Worm (Caenorhabditis elegans) whole organism, L1 larva: ENCODE results near the gene clec-233.

Experiments used
- Y116A8C.19 ChIP-seq: sonication (generic microtip); optimal IDR thresholded peaks from 2 replicates; lab custom pipeline; 2016; ENCODE audit warnings: missing compliant biosample characterization, missing genetic modification characterization, borderline replicate concordance
- aly-2 ChIP-seq: fragments of 150-350 bp; optimal IDR thresholded peaks from 2 replicates; lab custom pipeline; 2014; ENCODE audit warnings: missing biosample characterization, missing genetic modification characterization
- ceh-88 ChIP-seq: fragments of 200-800 bp; sonication (Bioruptor generic); IDR thresholded peaks from 2 replicates; pipeline ENCODE4 v1.3.6; 2022; ENCODE audit warnings: missing genetic modification characterization, missing compliant biosample characterization
- lin-15B ChIP-seq: fragments of 150-350 bp; sonication (generic microtip); optimal IDR thresholded peaks from 3 replicates; lab custom pipeline; 2014; ENCODE audit warnings: missing biosample characterization, missing genetic modification characterization
- lsy-2 ChIP-seq, 2 experiments: fragments of 150-350 bp; optimal IDR thresholded peaks; 2 replicates each; lab custom pipeline; 2014; ENCODE audit warnings: missing biosample characterization in 2 of 2, missing genetic modification characterization in 2 of 2
- nhr-11 ChIP-seq: fragments of 150-350 bp; optimal IDR thresholded peaks from 2 replicates; lab custom pipeline; 2014; ENCODE audit warnings: missing biosample characterization, missing genetic modification characterization
- nhr-28 ChIP-seq: fragments of 150-350 bp; optimal IDR thresholded peaks from 2 replicates; lab custom pipeline; 2014; ENCODE audit warnings: missing biosample characterization, missing genetic modification characterization
- unc-98 ChIP-seq: fragments of 200-800 bp; sonication (Bioruptor generic); IDR thresholded peaks from 2 replicates; pipeline ENCODE4 v1.3.6; 2022; ENCODE audit warnings: missing genetic modification characterization, missing compliant biosample characterization

DNA sequence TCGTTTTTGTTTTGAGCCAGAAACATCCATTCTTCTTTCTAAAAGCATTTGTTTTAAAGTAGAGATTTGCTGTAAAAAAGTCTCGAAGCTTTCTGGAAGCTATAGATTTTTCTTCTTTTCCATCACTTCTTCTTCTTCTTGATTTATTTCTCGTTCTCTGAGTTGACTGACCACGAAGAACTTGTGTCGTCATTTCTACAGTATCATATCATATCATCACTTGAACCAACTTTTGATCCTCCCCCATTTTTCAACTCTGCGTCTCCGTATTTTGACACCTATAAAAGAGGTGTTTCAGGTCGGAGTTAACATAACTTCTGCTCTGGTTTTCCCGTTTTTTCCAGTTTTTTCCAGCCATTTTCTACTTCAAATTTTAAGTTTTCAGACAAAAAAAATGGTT is 19.2 kb upstream of the clec-233 start, which contains the start of gene F11A5.9:
- TF ChIP-seq nhr-28 (no peak), aly-2 (no peak), lin-15B (no peak), lsy-2 (tag; optimal IDR thresholded peaks at IDR 0.05; lab: Kevin White, UChicago) (peak in 1 of 2 experiments; percentile 35), nhr-11 (tag; lab: Kevin White, UChicago) (no peak), unc-98 (no peak), Y116A8C.19 (tag; lab: Kevin White, UChicago) (no peak), ceh-88 (GFP tag; lab: Robert Waterston, UW) (no peak)
